Fruit fly (Drosophila melanogaster) whole organism, embryonic: Measurements from ENCODE around the gene CG1463.
A peak's percentile ranks its signal among the peaks of the same experiment; 100 is the strongest.

Experiments
- B-H2 ChIP-seq: fragments of 200-800 bp; sonication (Bioruptor generic); optimal IDR thresholded peaks from 2 replicates; lab custom pipeline; 2018; ENCODE audit warnings: missing biosample characterization, mild to moderate bottlenecking, missing genetic modification characterization
- CG10267 ChIP-seq: fragments of 200-800 bp; sonication (Bioruptor generic); optimal IDR thresholded peaks from 2 replicates; lab custom pipeline; 2018; ENCODE audit warnings: missing biosample characterization, mild to moderate bottlenecking, missing genetic modification characterization, moderate library complexity
- CG10654 ChIP-seq: fragments of 200-800 bp; sonication (Bioruptor generic); optimal IDR thresholded peaks from 2 replicates; lab custom pipeline; 2016; ENCODE audit warnings: missing biosample characterization, missing genetic modification characterization
- CG10959 ChIP-seq: fragments of 200-800 bp; sonication (Bioruptor generic); IDR thresholded peaks from 2 replicates; pipeline ENCODE4 v1.3.6; 2022; ENCODE audit warnings: missing biosample characterization, missing genetic modification characterization
- CG11247 ChIP-seq: fragments of 200-800 bp; sonication (Bioruptor generic); IDR thresholded peaks from 2 replicates; pipeline ENCODE4 v1.3.6; 2022; ENCODE audit warnings: missing biosample characterization, missing genetic modification characterization
- CG11504 ChIP-seq: fragments of 200-800 bp; sonication (Bioruptor generic); optimal IDR thresholded peaks from 3 replicates; lab custom pipeline; 2019; ENCODE audit warnings: missing biosample characterization, mild to moderate bottlenecking, missing genetic modification characterization, moderate library complexity
- CG11560 ChIP-seq: fragments of 200-800 bp; sonication (Bioruptor generic); IDR thresholded peaks from 3 replicates; pipeline ENCODE4 v1.3.6; 2022; ENCODE audit warnings: missing biosample characterization, missing genetic modification characterization
- CG11695 ChIP-seq: fragments of 200-800 bp; sonication (Bioruptor generic); IDR thresholded peaks from 3 replicates; pipeline ENCODE4 v1.3.6; 2022; ENCODE audit warnings: missing biosample characterization, missing genetic modification characterization
- CG15601 ChIP-seq: fragments of 200-800 bp; sonication (Bioruptor generic); optimal IDR thresholded peaks from 3 replicates; lab custom pipeline; 2019; ENCODE audit warnings: missing biosample characterization, mild to moderate bottlenecking, missing genetic modification characterization, moderate library complexity
- CG18262 ChIP-seq: fragments of 200-800 bp; optimal IDR thresholded peaks from 3 replicates; lab custom pipeline; 2019; ENCODE audit warnings: missing biosample characterization, mild to moderate bottlenecking, missing genetic modification characterization, moderate library complexity
- CG1832 ChIP-seq: fragments of 200-800 bp; sonication (Bioruptor generic); optimal IDR thresholded peaks from 2 replicates; lab custom pipeline; 2017; ENCODE audit warnings: missing biosample characterization, mild to moderate bottlenecking, missing genetic modification characterization, inconsistent platforms
- CG2875 ChIP-seq: fragments of 200-800 bp; sonication (Bioruptor generic); optimal IDR thresholded peaks from 2 replicates; lab custom pipeline; 2017; ENCODE audit warnings: missing biosample characterization, mild to moderate bottlenecking, missing genetic modification characterization, missing genetic modification reagents
- CG32532 ChIP-seq: fragments of 200-800 bp; sonication (Bioruptor generic); IDR thresholded peaks from 2 replicates; pipeline ENCODE4 v1.3.6; 2022; ENCODE audit warnings: missing biosample characterization, missing genetic modification characterization
- CG3281 ChIP-seq: fragments of 200-800 bp; sonication (Bioruptor generic); optimal IDR thresholded peaks from 3 replicates; lab custom pipeline; 2017; ENCODE audit warnings: missing biosample characterization, mild to moderate bottlenecking, missing genetic modification characterization
- CG5180 ChIP-seq: fragments of 200-800 bp; sonication (Bioruptor generic); optimal IDR thresholded peaks from 3 replicates; lab custom pipeline; 2017; ENCODE audit warnings: missing biosample characterization, missing genetic modification characterization, mild to moderate bottlenecking, moderate library complexity, missing genetic modification reagents
- CG8281 ChIP-seq: fragments of 200-800 bp; sonication (Bioruptor generic); optimal IDR thresholded peaks from 2 replicates; lab custom pipeline; 2018; ENCODE audit warnings: missing biosample characterization, mild to moderate bottlenecking, missing genetic modification characterization, moderate library complexity
- CG8944 ChIP-seq: fragments of 200-800 bp; sonication (Bioruptor generic); optimal IDR thresholded peaks from 3 replicates; lab custom pipeline; 2016; ENCODE audit warnings: missing biosample characterization, missing genetic modification characterization
- CoRest ChIP-seq: fragments of 200-800 bp; sonication (Bioruptor generic); optimal IDR thresholded peaks from 3 replicates; lab custom pipeline; 2018; ENCODE audit warnings: missing biosample characterization, mild to moderate bottlenecking, missing genetic modification characterization, moderate library complexity
- D ChIP-seq, 2 experiments: fragments of 200-800 bp in 1 of 2; fragments of >200 bp in 1 of 2; sonication (Bioruptor generic) in 1 of 2; optimal IDR thresholded peaks; 2 replicates in 1 of 2; 3 replicates in 1 of 2; lab custom pipeline; 2017; ENCODE audit warnings: mild to moderate bottlenecking in 1 of 2, missing biosample characterization in 1 of 2, missing genetic modification characterization in 1 of 2, missing genetic modification reagents in 1 of 2
- D19B ChIP-seq: fragments of 200-800 bp; sonication (Bioruptor generic); optimal IDR thresholded peaks from 2 replicates; lab custom pipeline; 2017; ENCODE audit warnings: missing biosample characterization, mild to moderate bottlenecking, missing genetic modification characterization
- Deaf1 ChIP-seq: fragments of 200-800 bp; optimal IDR thresholded peaks from 3 replicates; lab custom pipeline; 2019; ENCODE audit warnings: missing biosample characterization, mild to moderate bottlenecking, missing genetic modification characterization, moderate library complexity
- Dip3 ChIP-seq: fragments of 200-800 bp; sonication (Bioruptor generic); optimal IDR thresholded peaks from 3 replicates; lab custom pipeline; 2016; ENCODE audit warnings: missing biosample characterization, missing genetic modification characterization
- Drgx ChIP-seq: fragments of 200-800 bp; sonication (Bioruptor generic); IDR thresholded peaks from 2 replicates; pipeline ENCODE4 v1.3.6; 2022; ENCODE audit warnings: missing biosample characterization, missing genetic modification characterization
- Gug ChIP-seq: fragments of 200-800 bp; sonication (Bioruptor generic); IDR thresholded peaks from 4 replicates; pipeline ENCODE4 v1.3.6; 2022; ENCODE audit warnings: missing biosample characterization, missing genetic modification characterization
- Lim3 ChIP-seq: fragments of 200-800 bp; sonication (Bioruptor generic); IDR thresholded peaks from 2 replicates; pipeline ENCODE4 v1.3.6; 2022; ENCODE audit warnings: missing biosample characterization, missing genetic modification characterization
- Meics ChIP-seq: fragments of 200-800 bp; sonication (Bioruptor generic); optimal IDR thresholded peaks from 2 replicates; lab custom pipeline; 2017; ENCODE audit warnings: missing biosample characterization, mild to moderate bottlenecking, missing genetic modification characterization
- Myb ChIP-seq: fragments of 200-800 bp; sonication (Bioruptor generic); optimal IDR thresholded peaks from 2 replicates; lab custom pipeline; 2016; ENCODE audit warnings: missing biosample characterization, missing genetic modification characterization
- Poxn ChIP-seq: fragments of 200-800 bp; sonication (Bioruptor generic); IDR thresholded peaks from 2 replicates; pipeline ENCODE4 v1.3.6; 2022; ENCODE audit warnings: missing biosample characterization, missing genetic modification characterization
- Scr ChIP-seq: fragments of 200-800 bp; sonication (Bioruptor generic); IDR thresholded peaks from 2 replicates; pipeline ENCODE4 v1.3.6; 2022; ENCODE audit warnings: missing biosample characterization, missing genetic modification characterization; ENCODE audit not compliant: partially characterized antibody
- Usf ChIP-seq: fragments of 200-800 bp; sonication (Bioruptor generic); optimal IDR thresholded peaks from 2 replicates; lab custom pipeline; 2017; ENCODE audit warnings: missing genotype, missing biosample characterization, missing genetic modification characterization
- bsh ChIP-seq, 2 experiments: fragments of 200-800 bp; sonication (Bioruptor generic); optimal IDR thresholded peaks; 2 replicates each; lab custom pipeline; 2017 to 2018; ENCODE audit warnings: mild to moderate bottlenecking in 2 of 2, missing biosample characterization in 2 of 2, missing genetic modification characterization in 2 of 2, moderate library complexity in 1 of 2
- btn ChIP-seq: fragments of 200-800 bp; sonication (Bioruptor generic); optimal IDR thresholded peaks from 2 replicates; lab custom pipeline; 2016; ENCODE audit warnings: missing biosample characterization, missing genetic modification characterization
- chinmo ChIP-seq: fragments of 200-800 bp; sonication (Bioruptor generic); IDR thresholded peaks from 4 replicates; pipeline ENCODE4 v1.3.6; 2022; ENCODE audit warnings: missing biosample characterization, missing genetic modification characterization; ENCODE audit not compliant: partially characterized antibody
- dmrt11E ChIP-seq: fragments of 200-800 bp; sonication (Bioruptor generic); optimal IDR thresholded peaks from 3 replicates; lab custom pipeline; 2018; ENCODE audit warnings: missing biosample characterization, mild to moderate bottlenecking, missing genetic modification characterization, moderate library complexity
- gcm ChIP-seq: fragments of 200-800 bp; sonication (Bioruptor generic); optimal IDR thresholded peaks from 2 replicates; lab custom pipeline; 2019; ENCODE audit warnings: missing biosample characterization, mild to moderate bottlenecking, missing genetic modification characterization, moderate library complexity
- jing ChIP-seq: fragments of 200-800 bp; sonication (Bioruptor generic); optimal IDR thresholded peaks from 2 replicates; lab custom pipeline; 2018; ENCODE audit warnings: missing biosample characterization, mild to moderate bottlenecking, missing genetic modification characterization
- kah ChIP-seq: fragments of 200-800 bp; sonication (Bioruptor generic); optimal IDR thresholded peaks from 2 replicates; lab custom pipeline; 2018; ENCODE audit warnings: missing biosample characterization, mild to moderate bottlenecking, missing genetic modification characterization
- maf-S ChIP-seq: fragments of 200-800 bp; sonication (Bioruptor generic); optimal IDR thresholded peaks from 2 replicates; lab custom pipeline; 2016; ENCODE audit warnings: missing biosample characterization, missing genetic modification characterization
- pan ChIP-seq, 4 experiments: fragments of >200 bp in 3 of 4; fragments of 200-800 bp in 1 of 4; sonication (Bioruptor generic) in 1 of 4; optimal IDR thresholded peaks in 3 of 4; IDR thresholded peaks in 1 of 4; 2 replicates each; pipeline versions ENCODE4 v1.3.6 to Lab custom; 2017 to 2022; ENCODE audit warnings: missing biosample characterization in 2 of 4, missing genetic modification characterization in 2 of 4, mixed read lengths in 1 of 4
- salm ChIP-seq: fragments of 200-800 bp; sonication (Bioruptor generic); optimal IDR thresholded peaks from 2 replicates; lab custom pipeline; 2018; ENCODE audit warnings: missing biosample characterization, mild to moderate bottlenecking, missing genetic modification characterization
- sisA ChIP-seq: fragments of 200-800 bp; sonication (Bioruptor generic); IDR thresholded peaks from 2 replicates; pipeline ENCODE4 v1.3.6; 2022; ENCODE audit warnings: missing biosample characterization, missing genetic modification characterization
- sna ChIP-seq: fragments of 200-800 bp; sonication (Bioruptor generic); IDR thresholded peaks from 2 replicates; pipeline ENCODE4 v1.3.6; 2022; ENCODE audit warnings: missing biosample characterization, missing genetic modification characterization; ENCODE audit not compliant: partially characterized antibody
- tap ChIP-seq: fragments of 200-800 bp; optimal IDR thresholded peaks from 3 replicates; lab custom pipeline; 2019; ENCODE audit warnings: missing biosample characterization, mild to moderate bottlenecking, missing genetic modification characterization, moderate library complexity
- tio ChIP-seq: fragments of 200-800 bp; sonication (Bioruptor generic); optimal IDR thresholded peaks from 2 replicates; lab custom pipeline; 2017; ENCODE audit warnings: missing biosample characterization, missing genetic modification characterization, inconsistent platforms
- unc-4 ChIP-seq: fragments of 200-800 bp; sonication (Bioruptor generic); IDR thresholded peaks from 2 replicates; pipeline ENCODE4 v1.3.6; 2022; ENCODE audit warnings: missing biosample characterization, missing genetic modification characterization; ENCODE audit not compliant: partially characterized antibody
- wek ChIP-seq: fragments of 200-800 bp; sonication (Bioruptor generic); optimal IDR thresholded peaks from 3 replicates; lab custom pipeline; 2018; ENCODE audit warnings: missing biosample characterization, mild to moderate bottlenecking, missing genetic modification characterization, moderate library complexity
- zfh1 ChIP-seq: fragments of 200-800 bp; sonication (Bioruptor generic); IDR thresholded peaks from 3 replicates; pipeline ENCODE4 v1.3.6; 2022; ENCODE audit warnings: missing biosample characterization, missing genetic modification characterization

CG1463 gene

DNA sequence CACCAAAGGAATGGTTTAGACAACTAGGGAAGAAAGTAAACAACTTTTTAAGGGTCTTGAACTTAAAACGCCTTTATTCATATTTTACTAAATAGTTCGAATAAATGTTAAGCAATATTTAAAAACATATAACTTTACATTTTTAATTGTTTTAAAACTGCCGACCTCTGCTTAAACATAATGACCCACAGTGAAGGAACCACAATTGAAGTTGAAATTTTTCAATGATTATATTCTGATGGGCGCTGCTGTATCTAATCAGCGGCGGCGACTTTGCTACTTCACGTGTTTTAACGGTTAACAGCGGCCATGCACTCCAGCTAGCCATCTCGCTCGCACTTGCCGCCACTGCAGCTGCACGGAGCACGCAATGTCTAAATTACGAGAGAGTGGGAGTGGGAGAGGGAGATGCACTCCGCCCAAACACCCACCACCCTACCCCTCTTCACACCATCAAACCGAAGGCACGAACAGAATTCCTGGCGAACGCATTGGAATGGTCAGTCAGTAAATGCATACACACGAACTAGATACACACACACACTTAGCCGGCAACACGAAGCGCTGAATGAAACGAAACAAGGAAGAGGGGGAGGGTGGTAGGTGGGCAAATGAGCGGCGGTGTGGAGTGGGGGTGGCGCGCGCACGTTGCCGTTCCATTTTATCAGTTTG is 32.6 kb downstream of the CG1463 start (continued):
- peak; percentile 46 for TF ChIP-seq CG5180
- TF ChIP-seq CG15601 (tag; lab: Kevin White, UChicago), result peak; percentile 65
- TF ChIP-seq CG10654 (GFP tag; lab: Kevin White, UChicago), result peak; percentile 31
- TF ChIP-seq CG10267 (tag; lab: Kevin White, UChicago), result peak; percentile 47
- TF ChIP-seq maf-S (GFP tag; lab: Kevin White, UChicago), result no peak
- 0 out of 3 replicates have a peak, but pooled peaks have one; percentile 18 for TF ChIP-seq CG11560 (tag; lab: Robert Waterston, UW)
- TF ChIP-seq salm (tag; lab: Kevin White, UChicago), result peak; percentile 28
- no peak for TF ChIP-seq Dip3 (GFP tag; lab: Kevin White, UChicago)
- TF ChIP-seq pan (optimal IDR thresholded peaks at IDR 0.05; lab: Kevin White, UChicago), result no peak
- TF ChIP-seq pan (GFP tag; optimal IDR thresholded peaks at IDR 0.05 in 1 of 2, IDR thresholded peaks at IDR 0.05 in 1 of 2), result no peak
- TF ChIP-seq B-H2 (GFP tag; lab: Kevin White, UChicago), result no peak
- no peak for TF ChIP-seq D (optimal IDR thresholded peaks at IDR 0.05; lab: Kevin White, UChicago)
- TF ChIP-seq D (GFP tag; optimal IDR thresholded peaks at IDR 0.05; lab: Kevin White, UChicago), result peak; percentile 49
- no peak for TF ChIP-seq Poxn
- TF ChIP-seq Usf (GFP tag; lab: Kevin White, UChicago), result no peak
- no peak for TF ChIP-seq btn (GFP tag; lab: Kevin White, UChicago)
- TF ChIP-seq CG11247, result no peak
- TF ChIP-seq wek (GFP tag; lab: Kevin White, UChicago), result no peak
- TF ChIP-seq Meics, result peak; percentile 67
- TF ChIP-seq CG8281 (tag; lab: Kevin White, UChicago), result no peak
- peak; percentile 69 for TF ChIP-seq tap (tag; lab: Kevin White, UChicago)
- no peak; the same call in none of the 2 replicates for TF ChIP-seq Drgx (GFP tag; lab: Robert Waterston, UW)
- TF ChIP-seq CG8944 (GFP tag; lab: Kevin White, UChicago), result peak; percentile 4
- TF ChIP-seq CG11695 (GFP tag; lab: Robert Waterston, UW), result peak; percentile 41; the same call in 1 of the 3 replicates
- no peak for TF ChIP-seq Scr
- peak; percentile 18; the same call in 1 of the 2 replicates for TF ChIP-seq CG32532
- TF ChIP-seq gcm (GFP tag; lab: Kevin White, UChicago), result peak; percentile 19
- no peak for TF ChIP-seq sna
- TF ChIP-seq Deaf1 (tag; lab: Kevin White, UChicago), result peak; percentile 72
- 0 out of 4 replicates have a peak, but pooled peaks have one; percentile 32 for TF ChIP-seq Gug
- TF ChIP-seq D19B (GFP tag; lab: Kevin White, UChicago), result peak; percentile 78
- TF ChIP-seq CG18262 (tag; lab: Kevin White, UChicago), result peak; percentile 74
- TF ChIP-seq jing (GFP tag; lab: Kevin White, UChicago), result peak; percentile 34
- TF ChIP-seq Myb, result no peak
- TF ChIP-seq dmrt11E (tag; lab: Kevin White, UChicago), result peak; percentile 39
- peak; percentile 45 for TF ChIP-seq tio
- peak; percentile 85; the same call in 2 of the 4 replicates for TF ChIP-seq chinmo (GFP tag; lab: Robert Waterston, UW)
- TF ChIP-seq CG1832 (GFP tag; lab: Kevin White, UChicago), result peak; percentile 72
- peak; percentile 57 for TF ChIP-seq sisA (GFP tag; lab: Robert Waterston, UW)
- peak in 1 of 2 experiments; percentile 75 for TF ChIP-seq bsh (GFP tag; optimal IDR thresholded peaks at IDR 0.05; lab: Kevin White, UChicago)
- TF ChIP-seq CoRest (tag; lab: Kevin White, UChicago), result peak; percentile 82
- no peak for TF ChIP-seq CG10959 (GFP tag; lab: Robert Waterston, UW)
- 0 out of 3 replicates have a peak, but pooled peaks have one; percentile 53 for TF ChIP-seq zfh1
- no peak for TF ChIP-seq kah (GFP tag; lab: Kevin White, UChicago)
- TF ChIP-seq CG2875 (GFP tag; lab: Kevin White, UChicago), result peak; percentile 57
- TF ChIP-seq CG11504 (tag; lab: Kevin White, UChicago), result peak; percentile 81
- TF ChIP-seq CG3281, result peak; percentile 67
- no peak for TF ChIP-seq Lim3
- no peak for TF ChIP-seq unc-4 (GFP tag; lab: Robert Waterston, UW)
